Worm (Caenorhabditis elegans) whole organism, L3 larva: ENCODE data around the gene srlf-22.

ENCODE experiments used
- R02D3.7 ChIP-seq: fragments of 150-350 bp; optimal IDR thresholded peaks from 2 replicates; lab custom pipeline; 2014; ENCODE audit warnings: missing biosample characterization, missing genetic modification characterization
- ZK546.5 ChIP-seq: sonication (generic microtip); optimal IDR thresholded peaks from 2 replicates; lab custom pipeline; 2017; ENCODE audit warnings: missing biosample characterization, missing genetic modification characterization
- ama-1 ChIP-seq: fragments of 150-350 bp; optimal IDR thresholded peaks from 2 replicates; lab custom pipeline; 2018
- ceh-16 ChIP-seq: sonication (generic microtip); optimal IDR thresholded peaks from 2 replicates; lab custom pipeline; 2017; ENCODE audit warnings: missing biosample characterization, missing genetic modification characterization
- ceh-28 ChIP-seq: fragments of 150-350 bp; optimal IDR thresholded peaks from 2 replicates; lab custom pipeline; 2014; ENCODE audit warnings: missing biosample characterization, missing genetic modification reagents, missing genetic modification characterization
- ceh-82 ChIP-seq: fragments of 150-350 bp; optimal IDR thresholded peaks from 2 replicates; lab custom pipeline; 2014; ENCODE audit warnings: missing biosample characterization, missing genetic modification characterization
- ceh-9 ChIP-seq: sonication (generic microtip); optimal IDR thresholded peaks from 2 replicates; lab custom pipeline; 2018; ENCODE audit warnings: missing biosample characterization, missing genetic modification characterization
- daf-12 ChIP-seq: fragments of 150-350 bp; optimal IDR thresholded peaks from 2 replicates; lab custom pipeline; 2014; ENCODE audit warnings: missing biosample characterization, missing genetic modification reagents, missing genetic modification characterization
- egl-27 ChIP-seq: sonication (generic microtip); optimal IDR thresholded peaks from 4 replicates; lab custom pipeline; 2017; ENCODE audit warnings: missing biosample characterization, missing genetic modification reagents, missing genetic modification characterization
- elt-1 ChIP-seq: fragments of 150-350 bp; optimal IDR thresholded peaks from 2 replicates; lab custom pipeline; 2014; ENCODE audit warnings: missing biosample characterization, missing genetic modification characterization
- elt-2 ChIP-seq: sonication (generic microtip); optimal IDR thresholded peaks from 2 replicates; lab custom pipeline; 2016; ENCODE audit warnings: missing genetic modification reagents, mild to moderate bottlenecking, missing genetic modification characterization, missing compliant biosample characterization
- elt-3 ChIP-seq, 3 experiments: fragments of 150-350 bp in 1 of 3; sonication (generic microtip) in 2 of 3; optimal IDR thresholded peaks; 2 replicates in 2 of 3; 4 replicates in 1 of 3; lab custom pipeline; 2014 to 2017; ENCODE audit warnings: missing biosample characterization in 3 of 3, missing genetic modification characterization in 3 of 3
- fkh-10 ChIP-seq: sonication (generic microtip); optimal IDR thresholded peaks from 2 replicates; lab custom pipeline; 2017; ENCODE audit warnings: missing biosample characterization, missing genetic modification reagents, missing genetic modification characterization
- fkh-2 ChIP-seq: fragments of 150-350 bp; optimal IDR thresholded peaks from 2 replicates; lab custom pipeline; 2014; ENCODE audit warnings: missing biosample characterization, missing genetic modification reagents, missing genetic modification characterization
- hmg-11 ChIP-seq: sonication (generic microtip); optimal IDR thresholded peaks from 2 replicates; lab custom pipeline; 2016; ENCODE audit warnings: missing genetic modification characterization, missing compliant biosample characterization
- jun-1 ChIP-seq: fragments of 150-350 bp; optimal IDR thresholded peaks from 2 replicates; lab custom pipeline; 2014; ENCODE audit warnings: missing biosample characterization, missing genetic modification reagents, missing genetic modification characterization
- lin-15B ChIP-seq: fragments of 150-350 bp; optimal IDR thresholded peaks from 2 replicates; lab custom pipeline; 2014; ENCODE audit warnings: missing biosample characterization, missing genetic modification characterization
- lin-39 ChIP-seq: fragments of 150-350 bp; optimal IDR thresholded peaks from 2 replicates; lab custom pipeline; 2018; ENCODE audit warnings: missing biosample characterization, missing genetic modification reagents, missing genetic modification characterization
- lsy-12 ChIP-seq: sonication (generic microtip); optimal IDR thresholded peaks from 2 replicates; lab custom pipeline; 2016; ENCODE audit warnings: mild to moderate bottlenecking, missing genetic modification characterization, missing compliant biosample characterization
- mdl-1 ChIP-seq: fragments of 150-350 bp; optimal IDR thresholded peaks from 2 replicates; lab custom pipeline; 2014; ENCODE audit warnings: missing biosample characterization, missing genetic modification characterization
- mml-1 ChIP-seq: fragments of 150-350 bp; sonication (generic microtip); optimal IDR thresholded peaks from 3 replicates; lab custom pipeline; 2014; ENCODE audit warnings: missing biosample characterization, missing genetic modification characterization
- nfya-1 ChIP-seq: sonication (generic microtip); optimal IDR thresholded peaks from 2 replicates; lab custom pipeline; 2017; ENCODE audit warnings: missing genetic modification characterization, mild to moderate bottlenecking, missing compliant biosample characterization, antibody characterized with exemption, moderate library complexity; ENCODE audit not compliant: insufficient read depth
- nhr-11 ChIP-seq: fragments of 150-350 bp; optimal IDR thresholded peaks from 2 replicates; lab custom pipeline; 2014; ENCODE audit warnings: missing biosample characterization, missing genetic modification characterization
- nhr-12 ChIP-seq: fragments of 150-350 bp; optimal IDR thresholded peaks from 2 replicates; lab custom pipeline; 2014; ENCODE audit warnings: missing biosample characterization, missing genetic modification characterization
- nhr-23 ChIP-seq: fragments of 150-350 bp; optimal IDR thresholded peaks from 2 replicates; lab custom pipeline; 2014; ENCODE audit warnings: missing biosample characterization, missing genetic modification reagents, missing genetic modification characterization
- nhr-237 ChIP-seq: fragments of 150-350 bp; optimal IDR thresholded peaks from 2 replicates; lab custom pipeline; 2014; ENCODE audit warnings: missing biosample characterization, missing genetic modification characterization
- nhr-25 ChIP-seq: sonication (generic microtip); optimal IDR thresholded peaks from 2 replicates; lab custom pipeline; 2017; ENCODE audit warnings: missing biosample characterization, missing genetic modification characterization
- nhr-28 ChIP-seq: fragments of 150-350 bp; optimal IDR thresholded peaks from 2 replicates; lab custom pipeline; 2014; ENCODE audit warnings: missing biosample characterization, missing genetic modification characterization
- nhr-43 ChIP-seq: sonication (generic microtip); optimal IDR thresholded peaks from 2 replicates; lab custom pipeline; 2016; ENCODE audit warnings: mild to moderate bottlenecking, missing genetic modification characterization, missing compliant biosample characterization; ENCODE audit not compliant: poor library complexity, severe bottlenecking
- nhr-67 ChIP-seq: fragments of 150-350 bp; optimal IDR thresholded peaks from 2 replicates; lab custom pipeline; 2014; ENCODE audit warnings: missing biosample characterization, missing genetic modification characterization
- nhr-76 ChIP-seq: fragments of 150-350 bp; sonication (generic microtip); optimal IDR thresholded peaks from 5 replicates; lab custom pipeline; 2014; ENCODE audit warnings: missing biosample characterization, missing genetic modification characterization
- nhr-77 ChIP-seq: fragments of 150-350 bp; optimal IDR thresholded peaks from 2 replicates; lab custom pipeline; 2014; ENCODE audit warnings: missing biosample characterization, missing genetic modification characterization
- pha-4 ChIP-seq: fragments of 150-350 bp; optimal IDR thresholded peaks from 2 replicates; lab custom pipeline; 2014; ENCODE audit warnings: missing biosample characterization, missing genetic modification reagents, missing genetic modification characterization
- skn-1 ChIP-seq: fragments of 150-350 bp; optimal IDR thresholded peaks from 2 replicates; lab custom pipeline; 2014; ENCODE audit warnings: missing biosample characterization, missing genetic modification characterization
- snpc-4 ChIP-seq: fragments of 150-350 bp; optimal IDR thresholded peaks from 2 replicates; lab custom pipeline; 2014; ENCODE audit warnings: missing biosample characterization, missing genetic modification characterization
- tbx-2 ChIP-seq: sonication (generic microtip); optimal IDR thresholded peaks from 2 replicates; lab custom pipeline; 2016; ENCODE audit warnings: mild to moderate bottlenecking, missing genetic modification characterization, missing compliant biosample characterization
- ztf-11 ChIP-seq: fragments of 150-350 bp; optimal IDR thresholded peaks from 2 replicates; lab custom pipeline; 2014; ENCODE audit warnings: missing biosample characterization, missing genetic modification characterization

srlf-22 gene

DNA sequence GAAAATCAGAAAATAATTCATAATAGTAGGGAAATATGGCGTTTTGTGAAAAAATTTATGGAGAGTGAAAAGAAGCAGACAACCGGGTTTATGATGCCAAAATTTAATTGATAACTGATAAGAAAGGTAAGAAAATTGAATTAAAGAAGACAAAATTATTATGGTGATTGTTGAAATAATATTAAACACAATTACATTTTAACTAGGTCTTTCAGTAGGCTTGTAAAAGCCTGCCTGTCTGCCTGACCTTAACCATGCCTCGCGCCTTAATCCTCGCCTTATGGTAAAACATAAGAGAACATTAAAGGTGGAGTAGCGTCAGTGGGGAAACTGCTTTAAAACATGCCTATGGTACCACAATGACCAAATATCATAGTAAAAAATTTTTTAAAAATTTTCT lies 12.4 kb upstream of the srlf-22 start, which contains the start of gene T02B11.8:
TSS of gene T02B11.8 (minus strand) at position 101 of the 400 bp plus-strand sequence.
- TF ChIP-seq elt-2 (peak; percentile 45), ama-1 (lab: Kevin White, UChicago) (no peak), R02D3.7 (tag; lab: Kevin White, UChicago) (no peak), elt-3 (tag; optimal IDR thresholded peaks at IDR 0.05; lab: Kevin White, UChicago) (no peak), ceh-9 (tag; lab: Kevin White, UChicago) (no peak), lin-39 (tag; lab: Kevin White, UChicago) (no peak), nhr-25 (no peak), ceh-28 (tag; lab: Kevin White, UChicago) (no peak)

- TF ChIP-seq ztf-11 (tag; lab: Kevin White, UChicago) (no peak), nhr-76 (tag; lab: Kevin White, UChicago) (no peak), nhr-77 (tag; lab: Kevin White, UChicago) (no peak), ceh-82 (tag; lab: Kevin White, UChicago) (no peak), nhr-237 (no peak), nhr-11 (no peak), ama-1 (lab: Kevin White, UChicago) (no peak), fkh-10 (no peak), ceh-16 (tag; lab: Kevin White, UChicago) (no peak), ceh-28 (tag; lab: Kevin White, UChicago) (no peak), daf-12 (tag; lab: Kevin White, UChicago) (no peak), pha-4 (tag; lab: Kevin White, UChicago) (no peak)
Measured at ce11 chrV:879171-879570, 11.8 kb upstream of the srlf-22 start, which contains the start of gene srg-53. Gene srg-53 (plus strand): TSS chrV:879471.

DNA sequence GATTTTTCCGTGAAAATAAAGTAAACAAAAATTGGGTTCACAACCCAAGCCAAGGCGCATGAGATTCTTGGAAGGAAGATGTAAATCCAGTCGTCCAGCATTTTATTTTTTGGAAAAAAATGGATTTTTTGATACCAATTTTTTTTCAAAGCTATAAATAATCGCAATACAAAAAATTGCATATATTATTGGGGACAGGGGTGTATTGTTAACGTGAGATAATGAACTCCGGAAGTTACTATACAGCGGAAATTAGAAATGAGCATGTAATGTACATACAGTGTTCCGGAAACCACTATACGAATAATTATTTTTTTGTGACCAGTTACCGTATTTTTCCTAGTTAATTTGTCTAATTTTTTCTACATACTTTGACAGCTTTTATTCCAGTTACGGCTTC lies 6.6 kb upstream of the srlf-22 start, which contains the start of gene srj-38:
TSS of gene srj-38 (minus strand) at position 101 of the 400 bp plus-strand sequence.
- TF ChIP-seq jun-1 (no peak), nhr-23 (tag; lab: Kevin White, UChicago) (no peak), hmg-11 (tag; lab: Kevin White, UChicago) (no peak), elt-3 (tag; optimal IDR thresholded peaks at IDR 0.05; lab: Kevin White, UChicago) (no peak), lsy-12 (tag; lab: Kevin White, UChicago) (no peak), ztf-11 (tag; lab: Kevin White, UChicago) (no peak), R02D3.7 (tag; lab: Kevin White, UChicago) (no peak)

DNA sequence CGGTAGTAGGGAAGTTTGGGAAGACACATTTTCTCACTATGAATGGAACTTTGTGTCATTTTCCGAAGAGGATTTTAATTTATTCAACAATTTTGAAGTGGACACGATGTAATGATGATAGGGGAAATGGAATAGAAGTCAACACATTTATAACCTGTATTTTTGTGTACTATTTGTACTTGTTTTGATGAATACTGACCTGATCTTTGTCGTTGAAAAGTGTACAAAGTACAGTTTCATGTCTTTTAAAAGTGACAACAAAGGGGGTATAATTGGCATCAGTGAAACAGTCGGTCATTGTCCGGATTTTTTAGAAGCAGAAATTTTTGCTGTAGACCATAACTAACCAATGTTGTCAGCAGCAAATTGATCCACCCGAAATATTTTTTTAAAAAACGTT lies 1.7 kb upstream of the srlf-22 start, which contains the start of gene T02B11.6:
TSS of gene T02B11.6 (minus strand) at position 101 of the 400 bp plus-strand sequence.
- TF ChIP-seq nhr-77 (tag; lab: Kevin White, UChicago) (no peak), nhr-12 (tag; lab: Kevin White, UChicago) (no peak), skn-1 (tag; lab: Kevin White, UChicago) (no peak), mml-1 (tag; lab: Kevin White, UChicago) (no peak), elt-1 (tag; lab: Kevin White, UChicago) (no peak), snpc-4 (tag; lab: Kevin White, UChicago) (no peak), mdl-1 (tag; lab: Kevin White, UChicago) (no peak), nhr-237 (no peak), lin-15B (tag; lab: Kevin White, UChicago) (no peak), fkh-10 (no peak), nhr-28 (tag; lab: Kevin White, UChicago) (no peak), nhr-76 (tag; lab: Kevin White, UChicago) (no peak), elt-2 (no peak), R02D3.7 (tag; lab: Kevin White, UChicago) (no peak), elt-3 (tag; optimal IDR thresholded peaks at IDR 0.05; lab: Kevin White, UChicago) (no peak), nhr-25 (no peak)

DNA sequence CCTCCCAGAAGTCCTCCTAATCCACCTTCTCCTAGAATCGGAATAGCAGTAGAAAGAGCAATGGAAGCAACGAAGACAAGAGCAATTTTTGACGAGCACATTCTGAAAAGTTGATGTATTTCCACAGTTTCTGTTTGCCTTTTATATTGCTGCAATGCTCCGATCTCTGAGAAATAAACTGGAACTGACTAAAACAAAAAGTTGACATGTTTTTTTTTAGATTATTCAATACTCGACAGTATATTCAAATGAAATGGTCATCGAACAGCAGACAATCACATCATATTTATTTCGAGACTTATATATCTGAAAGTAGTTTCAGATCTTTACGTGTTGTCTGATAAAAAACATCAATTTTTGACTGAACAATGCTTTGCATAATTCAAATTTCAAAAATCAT lies 512 bp upstream of the srlf-22 start, which contains the start of gene srlf-21:
TSS of gene srlf-21 (minus strand) at position 101 of the 400 bp plus-strand sequence.
- TF ChIP-seq nhr-237 (no peak), R02D3.7 (tag; lab: Kevin White, UChicago) (no peak), nfya-1 (tag; lab: Kevin White, UChicago) (no peak), nhr-43 (tag; lab: Kevin White, UChicago) (no peak), ama-1 (lab: Kevin White, UChicago) (no peak), tbx-2 (no peak), elt-1 (tag; lab: Kevin White, UChicago) (no peak), lin-39 (tag; lab: Kevin White, UChicago) (no peak), ZK546.5 (tag; lab: Kevin White, UChicago) (no peak), fkh-2 (tag; lab: Kevin White, UChicago) (no peak), nhr-28 (tag; lab: Kevin White, UChicago) (no peak), ceh-82 (tag; lab: Kevin White, UChicago) (no peak), nhr-25 (no peak), nhr-67 (no peak), egl-27 (tag; lab: Kevin White, UChicago) (no peak)
